Fruit fly (Drosophila melanogaster): ENCODE data around the gene CG13838.

CG13838 gene

dm6 chr3R:23009480-23010115 is 32.4 kb upstream of the CG13838 start (continued):
- no peak for TF ChIP-seq dsx (GFP tag; optimal IDR thresholded peaks at IDR 0.05; ENCODE audit: poor library complexity, severe bottlenecking)
- peak; percentile 82 for TF ChIP-seq CG8119 (GFP tag; IDR thresholded peaks at IDR 0.05)
- no peak for TF ChIP-seq CG34406 (GFP tag; optimal IDR thresholded peaks at IDR 0.05)
- TF ChIP-seq Met (GFP tag; optimal IDR thresholded peaks at IDR 0.05), result no peak
- no peak for TF ChIP-seq CG1621 (tag; optimal IDR thresholded peaks at IDR 0.05)
- no peak for TF ChIP-seq CG8632 (GFP tag; optimal IDR thresholded peaks at IDR 0.05)
- no peak for TF ChIP-seq Ets21C (GFP tag; optimal IDR thresholded peaks at IDR 0.05)
- peak; percentile 37 for TF ChIP-seq CG11294 (GFP tag; IDR thresholded peaks at IDR 0.05)
- TF ChIP-seq dac (GFP tag; optimal IDR thresholded peaks at IDR 0.05), result no peak
- TF ChIP-seq cyc (GFP tag; optimal IDR thresholded peaks at IDR 0.05), result no peak
- peak; percentile 79 for TF ChIP-seq eg (GFP tag; IDR thresholded peaks at IDR 0.05)
- no peak for TF ChIP-seq Eip75B (GFP tag; optimal IDR thresholded peaks at IDR 0.05)
- TF ChIP-seq lz (GFP tag; optimal IDR thresholded peaks at IDR 0.05), result no peak
- TF ChIP-seq ss (GFP tag; optimal IDR thresholded peaks at IDR 0.05), result no peak
- no peak for TF ChIP-seq fd59A (GFP tag; optimal IDR thresholded peaks at IDR 0.05)
- no peak for TF ChIP-seq CG16779 (tag; optimal IDR thresholded peaks at IDR 0.05)
- no peak for TF ChIP-seq CG9139 (GFP tag; optimal IDR thresholded peaks at IDR 0.05)
- no peak for TF ChIP-seq fkh (GFP tag; optimal IDR thresholded peaks at IDR 0.05)
- TF ChIP-seq Eip93F (GFP tag; optimal IDR thresholded peaks at IDR 0.05), result no peak
- no peak for TF ChIP-seq CG4318 (GFP tag; optimal IDR thresholded peaks at IDR 0.05)
- peak; percentile 49; the same call in 1 of the 2 replicates for TF ChIP-seq Gug (GFP tag; IDR thresholded peaks at IDR 0.05)
- TF ChIP-seq spab (GFP tag; optimal IDR thresholded peaks at IDR 0.05), result no peak
- TF ChIP-seq topi (GFP tag; optimal IDR thresholded peaks at IDR 0.05), result no peak
- no peak for TF ChIP-seq CG10669 (GFP tag; optimal IDR thresholded peaks at IDR 0.05)
- peak; percentile 35 for TF ChIP-seq OdsH (GFP tag; optimal IDR thresholded peaks at IDR 0.05)
- TF ChIP-seq Ets96B (tag; optimal IDR thresholded peaks at IDR 0.05), result no peak
- no peak for TF ChIP-seq Hr38 (GFP tag; optimal IDR thresholded peaks at IDR 0.05)
- no peak for TF ChIP-seq CG8319 (GFP tag; optimal IDR thresholded peaks at IDR 0.05)
- peak; percentile 56 for TF ChIP-seq Eip78C (GFP tag)
- no peak for TF ChIP-seq CG6792 (GFP tag; optimal IDR thresholded peaks at IDR 0.05)
- TF ChIP-seq svp (GFP tag), result no peak
- no peak for TF ChIP-seq CG6808 (GFP tag; optimal IDR thresholded peaks at IDR 0.05)
- TF ChIP-seq CG6276 (GFP tag; optimal IDR thresholded peaks at IDR 0.05), result peak; percentile 46

- TF ChIP-seq Eip78C (GFP tag), result peak; percentile 73
- TF ChIP-seq CG15336 (GFP tag; IDR thresholded peaks at IDR 0.05), result 0 out of 2 replicates have a peak, but pooled peaks have one; percentile 33
- TF ChIP-seq Hr38 (GFP tag; optimal IDR thresholded peaks at IDR 0.05), result no peak
- TF ChIP-seq CG8119 (GFP tag; IDR thresholded peaks at IDR 0.05), result peak; percentile 39; the same call in 1 of the 3 replicates
- no peak for TF ChIP-seq CG4318 (GFP tag; optimal IDR thresholded peaks at IDR 0.05)
- TF ChIP-seq eg (GFP tag; IDR thresholded peaks at IDR 0.05), result peak; percentile 62; the same call in 2 of the 3 replicates
- TF ChIP-seq Sox102F (GFP tag; optimal IDR thresholded peaks at IDR 0.05), result no peak
- TF ChIP-seq CG6163 (GFP tag; IDR thresholded peaks at IDR 0.05), result peak; percentile 51; the same call in 2 of the 3 replicates
Observed at dm6 chr3R:23010406-23010805, 31.6 kb upstream of the CG13838 start, which contains the start of gene CG34375. CG34375 (minus strand) TSS chr3R:23010562.

- TF ChIP-seq Eip75B (GFP tag; optimal IDR thresholded peaks at IDR 0.05) (no peak), spab (GFP tag; optimal IDR thresholded peaks at IDR 0.05) (no peak), Eip78C (GFP tag) (peak; percentile 4), fkh (GFP tag; optimal IDR thresholded peaks at IDR 0.05) (peak; percentile 16), CG16779 (tag; optimal IDR thresholded peaks at IDR 0.05) (no peak)
Observed at dm6 chr3R:23012017-23012416, 30.0 kb upstream of the CG13838 start, which contains the start of gene CG6688. CG6688 (plus strand) TSS chr3R:23012412.
